Worm (Caenorhabditis elegans) whole organism, L4 larva: ENCODE measurements around the gene nlp-41.

Experiments used
- D1046.2 ChIP-seq: fragments of 200-800 bp; sonication (Bioruptor generic); IDR thresholded peaks from 2 replicates; pipeline ENCODE4 v1.3.6; 2022; ENCODE audit warnings: missing genetic modification characterization, missing compliant biosample characterization
- F10B5.3 ChIP-seq: sonication (generic microtip); optimal IDR thresholded peaks from 2 replicates; lab custom pipeline; 2016; ENCODE audit warnings: mild to moderate bottlenecking, missing genetic modification characterization, missing compliant biosample characterization
- F37D6.2 ChIP-seq: sonication (generic microtip); optimal IDR thresholded peaks from 2 replicates; lab custom pipeline; 2016; ENCODE audit warnings: mild to moderate bottlenecking, missing genetic modification characterization, missing compliant biosample characterization
- F49E8.2 ChIP-seq: sonication (generic microtip); optimal IDR thresholded peaks from 2 replicates; lab custom pipeline; 2016; ENCODE audit warnings: missing compliant biosample characterization, mild to moderate bottlenecking, missing genetic modification characterization, borderline replicate concordance
- R02D3.7 ChIP-seq: fragments of 150-350 bp; sonication (generic microtip); optimal IDR thresholded peaks from 3 replicates; lab custom pipeline; 2014; ENCODE audit warnings: missing biosample characterization, missing genetic modification characterization
- T20F7.1 ChIP-seq: fragments of 200-800 bp; sonication (Bioruptor generic); optimal IDR thresholded peaks from 2 replicates; lab custom pipeline; 2018; ENCODE audit warnings: mild to moderate bottlenecking, missing genetic modification characterization, missing compliant biosample characterization
- Y48G9A.11 ChIP-seq: fragments of 200-800 bp; sonication (Bioruptor generic); IDR thresholded peaks from 2 replicates; pipeline ENCODE4 v1.3.6; 2022; ENCODE audit warnings: missing genetic modification reagents, missing genetic modification characterization, missing compliant biosample characterization
- ZK337.2 ChIP-seq: fragments of 200-800 bp; sonication (Bioruptor generic); IDR thresholded peaks from 2 replicates; pipeline ENCODE4 v1.3.6; 2022; ENCODE audit warnings: missing genetic modification reagents, missing genetic modification characterization, missing compliant biosample characterization
- aha-1 ChIP-seq: fragments of 150-350 bp; peaks from one replicate; lab custom pipeline; 2014; ENCODE audit warnings: missing biosample characterization, missing genetic modification characterization
- aly-2 ChIP-seq: sonication (generic microtip); optimal IDR thresholded peaks from 2 replicates; lab custom pipeline; 2018; ENCODE audit warnings: missing biosample characterization, missing genetic modification characterization
- ama-1 ChIP-seq: fragments of 150-350 bp; optimal IDR thresholded peaks from 2 replicates; lab custom pipeline; 2014; ENCODE audit warnings: inconsistent platforms, mixed read lengths
- arid-1 ChIP-seq: fragments of 200-800 bp; sonication (Bioruptor generic); conservative IDR thresholded peaks from 2 replicates; pipeline ENCODE4 v1.3.6; 2022; ENCODE audit warnings: missing genetic modification reagents, missing genetic modification characterization, missing compliant biosample characterization
- attf-4 ChIP-seq: sonication (generic microtip); optimal IDR thresholded peaks from 3 replicates; lab custom pipeline; 2017; ENCODE audit warnings: missing biosample characterization, missing genetic modification characterization
- ceh-32 ChIP-seq: sonication (generic microtip); optimal IDR thresholded peaks from 2 replicates; lab custom pipeline; 2016; ENCODE audit warnings: mild to moderate bottlenecking, missing genetic modification characterization, missing compliant biosample characterization; ENCODE audit not compliant: poor library complexity
- cey-2 ChIP-seq: sonication (generic microtip); optimal IDR thresholded peaks from 3 replicates; lab custom pipeline; 2017; ENCODE audit warnings: missing genetic modification characterization, mild to moderate bottlenecking, missing compliant biosample characterization, antibody characterized with exemption, borderline replicate concordance; ENCODE audit not compliant: insufficient read depth
- daf-16 ChIP-seq, 3 experiments: sonication (generic microtip); optimal IDR thresholded peaks; 2 replicates each; lab custom pipeline; 2016 to 2017; ENCODE audit warnings: missing genetic modification characterization in 3 of 3, missing genetic modification reagents in 3 of 3, mild to moderate bottlenecking in 2 of 3, missing compliant biosample characterization in 2 of 3, missing biosample characterization in 1 of 3, moderate library complexity in 1 of 3
- daf-19 ChIP-seq: fragments of 200-800 bp; sonication (Bioruptor generic); conservative IDR thresholded peaks from 2 replicates; pipeline ENCODE4 v1.3.6; 2022; ENCODE audit warnings: missing genetic modification characterization, missing compliant biosample characterization
- daf-8 ChIP-seq: fragments of 200-800 bp; sonication (Bioruptor generic); IDR thresholded peaks from 2 replicates; pipeline ENCODE4 v1.3.6; 2022; ENCODE audit warnings: missing genetic modification characterization, missing compliant biosample characterization
- dmd-8 ChIP-seq: fragments of 200-800 bp; sonication (Bioruptor generic); IDR thresholded peaks from 2 replicates; pipeline ENCODE4 v1.3.6; 2022; ENCODE audit warnings: missing genetic modification characterization, missing compliant biosample characterization
- dmd-9 ChIP-seq: fragments of 200-800 bp; sonication (Bioruptor generic); IDR thresholded peaks from 2 replicates; pipeline ENCODE4 v1.3.6; 2022; ENCODE audit warnings: missing genetic modification reagents, missing genetic modification characterization, missing compliant biosample characterization
- dve-1 ChIP-seq: sonication (generic microtip); optimal IDR thresholded peaks from 2 replicates; lab custom pipeline; 2017; ENCODE audit warnings: antibody characterized with exemption, mild to moderate bottlenecking, missing genetic modification characterization, missing compliant biosample characterization; ENCODE audit not compliant: insufficient read depth
- hif-1 ChIP-seq, 2 experiments: sonication (generic microtip); optimal IDR thresholded peaks; 2 replicates each; lab custom pipeline; 2016 to 2017; ENCODE audit warnings: missing compliant biosample characterization in 2 of 2, missing genetic modification characterization in 2 of 2, missing genetic modification reagents in 2 of 2, missing genotype in 2 of 2, mild to moderate bottlenecking in 1 of 2
- hlh-11 ChIP-seq: fragments of 200-800 bp; sonication (Bioruptor generic); optimal IDR thresholded peaks from 2 replicates; lab custom pipeline; 2018; ENCODE audit warnings: mild to moderate bottlenecking, missing genetic modification characterization, missing compliant biosample characterization
- hmg-1.1 ChIP-seq: fragments of 200-800 bp; sonication (Bioruptor generic); IDR thresholded peaks from 2 replicates; pipeline ENCODE4 v1.3.6; 2022; ENCODE audit warnings: missing genetic modification reagents, missing genetic modification characterization, missing compliant biosample characterization
- lim-7 ChIP-seq: fragments of 200-800 bp; sonication (Bioruptor generic); IDR thresholded peaks from 2 replicates; pipeline ENCODE4 v1.3.6; 2022; ENCODE audit warnings: missing genetic modification characterization, missing compliant biosample characterization
- lin-1 ChIP-seq: fragments of 200-800 bp; sonication (Bioruptor generic); IDR thresholded peaks from 2 replicates; pipeline ENCODE4 v1.3.6; 2022; ENCODE audit warnings: missing genetic modification reagents, missing genetic modification characterization, missing compliant biosample characterization
- lin-29 ChIP-seq: fragments of 200-800 bp; sonication (Bioruptor generic); IDR thresholded peaks from 2 replicates; pipeline ENCODE4 v1.3.6; 2022; ENCODE audit warnings: missing genetic modification reagents, missing genetic modification characterization, missing compliant biosample characterization
- lin-38 ChIP-seq: fragments of 200-800 bp; sonication (Bioruptor generic); IDR thresholded peaks from 2 replicates; pipeline ENCODE4 v1.3.6; 2022; ENCODE audit warnings: missing genetic modification reagents, missing genetic modification characterization, missing compliant biosample characterization
- lsy-2 ChIP-seq, 2 experiments: fragments of 150-350 bp in 1 of 2; sonication (generic microtip) in 1 of 2; optimal IDR thresholded peaks; 2 replicates each; lab custom pipeline; 2014 to 2017; ENCODE audit warnings: missing biosample characterization in 2 of 2, missing genetic modification characterization in 2 of 2
- madf-5 ChIP-seq, 2 experiments: fragments of 200-800 bp; sonication (Bioruptor generic); IDR thresholded peaks; 2 replicates each; pipeline ENCODE4 v1.3.6; 2022; ENCODE audit warnings: missing compliant biosample characterization in 2 of 2, missing genetic modification characterization in 2 of 2
- mdl-1 ChIP-seq, 2 experiments: fragments of 150-350 bp in 1 of 2; sonication (generic microtip) in 1 of 2; optimal IDR thresholded peaks; 2 replicates each; lab custom pipeline; 2014 to 2017; ENCODE audit warnings: missing biosample characterization in 2 of 2, missing genetic modification characterization in 2 of 2
- mdt-29 ChIP-seq: fragments of 200-800 bp; sonication (Bioruptor generic); IDR thresholded peaks from 2 replicates; pipeline ENCODE4 v1.3.6; 2022; ENCODE audit warnings: missing genetic modification reagents, missing genetic modification characterization, missing compliant biosample characterization
- mes-2 ChIP-seq: sonication (generic microtip); optimal IDR thresholded peaks from 2 replicates; lab custom pipeline; 2016; ENCODE audit warnings: missing genotype, mild to moderate bottlenecking, missing genetic modification characterization, missing compliant biosample characterization; ENCODE audit not compliant: poor library complexity, severe bottlenecking
- mxl-2 ChIP-seq: fragments of 200-800 bp; sonication (Bioruptor generic); conservative IDR thresholded peaks from 2 replicates; pipeline ENCODE4 v1.3.6; 2022; ENCODE audit warnings: missing genetic modification reagents, missing genetic modification characterization, missing compliant biosample characterization
- mxl-3 ChIP-seq: fragments of 200-800 bp; sonication (Bioruptor generic); optimal IDR thresholded peaks from 2 replicates; lab custom pipeline; 2018; ENCODE audit warnings: mild to moderate bottlenecking, missing genetic modification characterization, missing compliant biosample characterization
- nhr-237 ChIP-seq: sonication (generic microtip); optimal IDR thresholded peaks from 2 replicates; lab custom pipeline; 2017; ENCODE audit warnings: missing biosample characterization, missing genetic modification characterization
- nhr-25 ChIP-seq: sonication (generic microtip); optimal IDR thresholded peaks from 2 replicates; lab custom pipeline; 2017; ENCODE audit warnings: missing genetic modification characterization, mild to moderate bottlenecking, missing compliant biosample characterization, antibody characterized with exemption, moderate library complexity, borderline replicate concordance; ENCODE audit not compliant: insufficient read depth
- nhr-42 ChIP-seq: fragments of 200-800 bp; sonication (Bioruptor generic); IDR thresholded peaks from 2 replicates; pipeline ENCODE4 v1.3.6; 2022; ENCODE audit warnings: missing genetic modification characterization, missing compliant biosample characterization
- nhr-48 ChIP-seq: sonication (generic microtip); optimal IDR thresholded peaks from 2 replicates; lab custom pipeline; 2016; ENCODE audit warnings: mild to moderate bottlenecking, missing genetic modification characterization, missing compliant biosample characterization
- nhr-77 ChIP-seq: fragments of 150-350 bp; optimal IDR thresholded peaks from 2 replicates; lab custom pipeline; 2014; ENCODE audit warnings: missing biosample characterization, missing genetic modification characterization
- pqm-1 ChIP-seq: sonication (generic microtip); optimal IDR thresholded peaks from 2 replicates; lab custom pipeline; 2017; ENCODE audit warnings: missing biosample characterization, missing genetic modification characterization
- rbr-2 ChIP-seq: sonication (generic microtip); optimal IDR thresholded peaks from 2 replicates; lab custom pipeline; 2016; ENCODE audit warnings: missing genotype, missing genetic modification characterization, missing compliant biosample characterization
- saeg-2 ChIP-seq: fragments of 200-800 bp; sonication (Bioruptor generic); IDR thresholded peaks from 2 replicates; pipeline ENCODE4 v1.3.6; 2022; ENCODE audit warnings: missing genetic modification reagents, missing genetic modification characterization, missing compliant biosample characterization
- sdz-12 ChIP-seq: fragments of 200-800 bp; sonication (Bioruptor generic); optimal IDR thresholded peaks from 2 replicates; lab custom pipeline; 2018; ENCODE audit warnings: mild to moderate bottlenecking, missing genetic modification characterization, missing compliant biosample characterization
- snpc-1.2 ChIP-seq: fragments of 200-800 bp; sonication (Bioruptor generic); IDR thresholded peaks from 2 replicates; pipeline ENCODE4 v1.3.6; 2022; ENCODE audit warnings: missing genetic modification reagents, missing genetic modification characterization, missing compliant biosample characterization
- spr-1 ChIP-seq: sonication (generic microtip); optimal IDR thresholded peaks from 2 replicates; lab custom pipeline; 2016; ENCODE audit warnings: mild to moderate bottlenecking, missing genetic modification characterization, missing compliant biosample characterization
- unc-39 ChIP-seq: sonication (generic microtip); optimal IDR thresholded peaks from 2 replicates; lab custom pipeline; 2017; ENCODE audit warnings: missing biosample characterization, missing genetic modification characterization
- vab-7 ChIP-seq: fragments of 200-800 bp; sonication (Bioruptor generic); IDR thresholded peaks from 2 replicates; pipeline ENCODE4 v1.3.6; 2022; ENCODE audit warnings: missing genetic modification reagents, missing genetic modification characterization, missing compliant biosample characterization
- zfp-2 ChIP-seq: sonication (generic microtip); optimal IDR thresholded peaks from 2 replicates; lab custom pipeline; 2016; ENCODE audit warnings: mild to moderate bottlenecking, missing genetic modification characterization, missing compliant biosample characterization
- ztf-7 ChIP-seq: fragments of 150-350 bp; optimal IDR thresholded peaks from 2 replicates; lab custom pipeline; 2014; ENCODE audit warnings: missing biosample characterization, missing genetic modification characterization

nlp-41 gene

DNA sequence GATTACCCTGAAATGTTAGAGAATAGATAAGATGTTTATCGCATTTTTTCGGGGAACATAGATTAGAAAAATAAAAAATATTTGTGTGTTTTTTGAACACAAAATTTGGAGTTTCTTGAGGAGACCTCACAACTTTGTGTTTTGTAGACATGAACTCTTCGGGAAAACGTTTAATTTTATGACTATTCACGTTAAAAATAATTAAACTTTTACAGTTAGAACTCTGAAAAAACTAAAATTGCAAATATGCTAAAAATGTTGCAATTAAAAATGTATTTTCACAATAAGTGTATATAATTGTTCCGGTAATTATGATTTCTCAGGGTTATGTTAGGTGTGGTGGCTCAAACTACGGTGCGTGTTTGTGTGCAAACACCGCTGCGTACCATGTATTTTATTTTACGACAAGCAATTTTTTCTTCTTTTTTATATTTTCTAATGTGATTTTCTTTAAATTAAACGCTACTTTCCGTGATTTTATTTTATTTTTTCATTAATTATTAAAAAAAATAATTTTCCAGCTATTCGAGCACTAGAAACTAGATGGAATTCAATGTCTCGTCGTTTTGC lies 22.4 kb upstream of the nlp-41 start, which contains the start of the genes F57C2.5 and spat-1:
TSS of gene F57C2.5 (minus strand) at position 7 of the 570 bp plus-strand sequence.
TSS of gene spat-1 (plus strand) at position 520 of the 570 bp plus-strand sequence.
- TF ChIP-seq cey-2: no peak
- peak; percentile 53; the same call in 1 of the 2 replicates for TF ChIP-seq hmg-1.1 (GFP tag; lab: Robert Waterston, UW)
- no peak for TF ChIP-seq mxl-2 (GFP tag; lab: Robert Waterston, UW)
- TF ChIP-seq nhr-237 (tag; lab: Kevin White, UChicago): no peak
- TF ChIP-seq nhr-42 (GFP tag; lab: Robert Waterston, UW): no peak
- TF ChIP-seq lsy-2 (tag; optimal IDR thresholded peaks at IDR 0.05; lab: Kevin White, UChicago): peak; percentile 86 to 98
- TF ChIP-seq sdz-12 (GFP tag; lab: Kevin White, UChicago): no peak
- no peak for TF ChIP-seq F10B5.3 (tag; lab: Kevin White, UChicago)
- no peak for TF ChIP-seq mxl-3
- TF ChIP-seq lin-29 (GFP tag; lab: Robert Waterston, UW): no peak
- TF ChIP-seq Y48G9A.11 (GFP tag; lab: Robert Waterston, UW): no peak
- no peak for TF ChIP-seq F49E8.2 (tag; lab: Kevin White, UChicago)
- TF ChIP-seq unc-39 (tag; lab: Kevin White, UChicago): no peak
- TF ChIP-seq vab-7: peak; percentile 59; the same call in 1 of the 2 replicates
- TF ChIP-seq D1046.2: no peak
- peak; percentile 54 for TF ChIP-seq lin-38 (GFP tag; lab: Robert Waterston, UW)
- no peak for TF ChIP-seq aly-2 (tag; lab: Kevin White, UChicago)
- no peak for TF ChIP-seq snpc-1.2 (GFP tag; lab: Robert Waterston, UW)
- no peak for TF ChIP-seq nhr-48
- no peak for TF ChIP-seq T20F7.1 (GFP tag; lab: Kevin White, UChicago)
- TF ChIP-seq aha-1 (tag; lab: Kevin White, UChicago): no peak
- TF ChIP-seq saeg-2 (GFP tag; lab: Robert Waterston, UW): no peak
- TF ChIP-seq daf-16 (GFP tag; optimal IDR thresholded peaks at IDR 0.05; lab: Kevin White, UChicago): no peak
- peak; percentile 90 for TF ChIP-seq daf-16 (tag; optimal IDR thresholded peaks at IDR 0.05; lab: Kevin White, UChicago)
- TF ChIP-seq mdl-1 (tag; optimal IDR thresholded peaks at IDR 0.05; lab: Kevin White, UChicago): no peak
- peak in 1 of 2 experiments; percentile 86 for TF ChIP-seq hif-1 (tag; optimal IDR thresholded peaks at IDR 0.05; lab: Kevin White, UChicago)
- TF ChIP-seq ceh-32 (tag; lab: Kevin White, UChicago): no peak
- TF ChIP-seq daf-8: no peak
- TF ChIP-seq nhr-25 (tag; lab: Kevin White, UChicago): no peak
- TF ChIP-seq rbr-2 (tag; lab: Kevin White, UChicago): peak; percentile 63
- no peak for TF ChIP-seq R02D3.7 (tag; lab: Kevin White, UChicago)
- TF ChIP-seq arid-1: no peak
- peak; percentile 87 for TF ChIP-seq mes-2 (tag; lab: Kevin White, UChicago)
- TF ChIP-seq dmd-9 (GFP tag; lab: Robert Waterston, UW): no peak
- TF ChIP-seq daf-19 (GFP tag; lab: Robert Waterston, UW): no peak
- no peak for TF ChIP-seq lim-7 (GFP tag; lab: Robert Waterston, UW)
- peak; percentile 58 for TF ChIP-seq dve-1 (tag; lab: Kevin White, UChicago)
- TF ChIP-seq dmd-8 (GFP tag; lab: Robert Waterston, UW): no peak
- no peak for TF ChIP-seq zfp-2 (tag; lab: Kevin White, UChicago)
- peak; percentile 94 for TF ChIP-seq nhr-77 (tag; lab: Kevin White, UChicago)
- peak; percentile 29 for TF ChIP-seq ztf-7 (tag; lab: Kevin White, UChicago)
- TF ChIP-seq ZK337.2 (GFP tag; lab: Robert Waterston, UW): no peak
- TF ChIP-seq pqm-1 (tag; lab: Kevin White, UChicago): peak; percentile 55
- no peak for TF ChIP-seq ama-1
- TF ChIP-seq lin-1: no peak
- TF ChIP-seq spr-1 (tag; lab: Kevin White, UChicago): peak; percentile 36
- no peak for TF ChIP-seq attf-4 (tag; lab: Kevin White, UChicago)
- TF ChIP-seq hlh-11 (tag; lab: Kevin White, UChicago): peak; percentile 28
- no peak for TF ChIP-seq madf-5 (GFP tag; IDR thresholded peaks at IDR 0.05; lab: Robert Waterston, UW)
- peak; percentile 22 for TF ChIP-seq F37D6.2 (tag; lab: Kevin White, UChicago)
- no peak for TF ChIP-seq mdt-29 (GFP tag; lab: Robert Waterston, UW)
